Fruit fly (Drosophila melanogaster) whole organism, embryonic: ENCODE measurements around the gene Kmn2.

Source experiments
- Atf-2 ChIP-seq: fragments of 200-800 bp; sonication (Bioruptor generic); optimal IDR thresholded peaks from 2 replicates; lab custom pipeline; 2016; ENCODE audit warnings: missing biosample characterization, missing genetic modification characterization
- CG10147 ChIP-seq: fragments of 200-800 bp; sonication (Bioruptor generic); optimal IDR thresholded peaks from 2 replicates; lab custom pipeline; 2019; ENCODE audit warnings: missing biosample characterization, mild to moderate bottlenecking, missing genetic modification characterization, moderate library complexity
- CG10959 ChIP-seq: fragments of 200-800 bp; sonication (Bioruptor generic); IDR thresholded peaks from 2 replicates; pipeline ENCODE4 v1.3.6; 2022; ENCODE audit warnings: missing biosample characterization, missing genetic modification characterization
- CG12104 ChIP-seq: fragments of 200-800 bp; sonication (Bioruptor generic); optimal IDR thresholded peaks from 3 replicates; lab custom pipeline; 2016; ENCODE audit warnings: missing biosample characterization, missing genetic modification characterization
- CG13287 ChIP-seq: fragments of 200-800 bp; sonication (Bioruptor generic); IDR thresholded peaks from 2 replicates; pipeline ENCODE4 v1.3.6; 2022; ENCODE audit warnings: missing biosample characterization, missing genetic modification characterization; ENCODE audit not compliant: partially characterized antibody
- CG1603 ChIP-seq: fragments of 200-800 bp; sonication (Bioruptor generic); optimal IDR thresholded peaks from 2 replicates; lab custom pipeline; 2019; ENCODE audit warnings: missing biosample characterization, mild to moderate bottlenecking, missing genetic modification characterization, moderate library complexity
- CG17361 ChIP-seq: fragments of 200-800 bp; sonication (Bioruptor generic); IDR thresholded peaks from 3 replicates; pipeline ENCODE4 v1.3.6; 2022; ENCODE audit warnings: missing biosample characterization, missing genetic modification characterization
- CG3065 ChIP-seq: fragments of 200-800 bp; sonication (Bioruptor generic); optimal IDR thresholded peaks from 2 replicates; lab custom pipeline; 2016; ENCODE audit warnings: missing biosample characterization, missing genetic modification characterization
- CG3281 ChIP-seq: fragments of 200-800 bp; sonication (Bioruptor generic); optimal IDR thresholded peaks from 3 replicates; lab custom pipeline; 2017; ENCODE audit warnings: missing biosample characterization, mild to moderate bottlenecking, missing genetic modification characterization
- CG3726 ChIP-seq: fragments of 200-800 bp; sonication (Bioruptor generic); IDR thresholded peaks from 3 replicates; pipeline ENCODE4, ENCODE4 v1.3.6; 2022; ENCODE audit warnings: missing biosample characterization, missing genetic modification characterization
- CG42726 ChIP-seq: fragments of 200-800 bp; sonication (Bioruptor generic); IDR thresholded peaks from 2 replicates; pipeline ENCODE4 v1.3.6; 2022; ENCODE audit warnings: missing biosample characterization, missing genetic modification characterization; ENCODE audit not compliant: partially characterized antibody
- CG5245 ChIP-seq: fragments of 200-800 bp; sonication (Bioruptor generic); optimal IDR thresholded peaks from 3 replicates; lab custom pipeline; 2016; ENCODE audit warnings: missing biosample characterization, missing genetic modification characterization
- CG6683 ChIP-seq: fragments of 200-800 bp; sonication (Bioruptor generic); optimal IDR thresholded peaks from 2 replicates; lab custom pipeline; 2017; ENCODE audit warnings: missing biosample characterization, mild to moderate bottlenecking, missing genetic modification characterization, missing genetic modification reagents
- CG9609 ChIP-seq: fragments of 200-800 bp; sonication (Bioruptor generic); optimal IDR thresholded peaks from 3 replicates; lab custom pipeline; 2016; ENCODE audit warnings: missing biosample characterization, missing genetic modification characterization
- D ChIP-seq, 2 experiments: fragments of 200-800 bp in 1 of 2; fragments of >200 bp in 1 of 2; sonication (Bioruptor generic) in 1 of 2; optimal IDR thresholded peaks; 2 replicates in 1 of 2; 3 replicates in 1 of 2; lab custom pipeline; 2017; ENCODE audit warnings: mild to moderate bottlenecking in 1 of 2, missing biosample characterization in 1 of 2, missing genetic modification characterization in 1 of 2, missing genetic modification reagents in 1 of 2
- Dip2 ChIP-seq: fragments of 200-800 bp; sonication (Bioruptor generic); IDR thresholded peaks from 2 replicates; pipeline ENCODE4 v1.3.6; 2022; ENCODE audit warnings: missing biosample characterization, missing genetic modification characterization
- E2f1 ChIP-seq: fragments of 200-800 bp; sonication (Bioruptor generic); IDR thresholded peaks from 2 replicates; pipeline ENCODE4 v1.3.6; 2022; ENCODE audit warnings: missing biosample characterization, missing genetic modification characterization
- Fer3 ChIP-seq: fragments of 200-800 bp; sonication (Bioruptor generic); optimal IDR thresholded peaks from 2 replicates; lab custom pipeline; 2018; ENCODE audit warnings: missing biosample characterization, mild to moderate bottlenecking, missing genetic modification characterization, moderate library complexity
- Gsc ChIP-seq: fragments of 200-800 bp; sonication (Bioruptor generic); IDR thresholded peaks from 2 replicates; pipeline ENCODE4 v1.3.6; 2022; ENCODE audit warnings: missing biosample characterization, missing genetic modification characterization
- H2.0 ChIP-seq: fragments of 200-800 bp; sonication (Bioruptor generic); IDR thresholded peaks from 2 replicates; pipeline ENCODE4 v1.3.6; 2022; ENCODE audit warnings: missing biosample characterization, missing genetic modification characterization
- HHEX ChIP-seq: fragments of 200-800 bp; sonication (Bioruptor generic); optimal IDR thresholded peaks from 3 replicates; lab custom pipeline; 2017; ENCODE audit warnings: missing biosample characterization, mild to moderate bottlenecking, missing genetic modification characterization, missing genetic modification reagents
- Hmx ChIP-seq: fragments of 200-800 bp; sonication (Bioruptor generic); optimal IDR thresholded peaks from 2 replicates; lab custom pipeline; 2016; ENCODE audit warnings: missing biosample characterization, missing genetic modification characterization
- Jarid2 ChIP-seq: fragments of 200-800 bp; sonication (Bioruptor generic); optimal IDR thresholded peaks from 3 replicates; lab custom pipeline; 2017; ENCODE audit warnings: mild to moderate bottlenecking, missing biosample characterization, missing genetic modification reagents, missing genetic modification characterization
- Lim3 ChIP-seq: fragments of 200-800 bp; sonication (Bioruptor generic); IDR thresholded peaks from 2 replicates; pipeline ENCODE4 v1.3.6; 2022; ENCODE audit warnings: missing biosample characterization, missing genetic modification characterization
- MBD-R2 ChIP-seq: fragments of 200-800 bp; sonication (Bioruptor generic); IDR thresholded peaks from 2 replicates; pipeline ENCODE4 v1.3.6; 2022; ENCODE audit warnings: missing biosample characterization, missing genetic modification characterization
- NFAT ChIP-seq: fragments of 200-800 bp; sonication (Bioruptor generic); IDR thresholded peaks from 2 replicates; pipeline ENCODE4 v1.3.6; 2022; ENCODE audit warnings: missing biosample characterization, missing genetic modification characterization
- Nf-YB ChIP-seq: fragments of 200-800 bp; sonication (Bioruptor generic); optimal IDR thresholded peaks from 3 replicates; lab custom pipeline; 2019; ENCODE audit warnings: missing biosample characterization, mild to moderate bottlenecking, missing genetic modification characterization, moderate library complexity
- Optix ChIP-seq: fragments of 200-800 bp; sonication (Bioruptor generic); IDR thresholded peaks from 3 replicates; pipeline ENCODE4 v1.3.6; 2022; ENCODE audit warnings: missing biosample characterization, missing genetic modification characterization
- PHDP ChIP-seq: fragments of 200-800 bp; sonication (Bioruptor generic); optimal IDR thresholded peaks from 3 replicates; lab custom pipeline; 2018; ENCODE audit warnings: missing biosample characterization, mild to moderate bottlenecking, missing genetic modification characterization, moderate library complexity
- Side ChIP-seq: fragments of 200-800 bp; sonication (Bioruptor generic); optimal IDR thresholded peaks from 2 replicates; lab custom pipeline; 2016; ENCODE audit warnings: missing biosample characterization, missing genetic modification characterization
- Six4 ChIP-seq: fragments of 200-800 bp; sonication (Bioruptor generic); optimal IDR thresholded peaks from 2 replicates; lab custom pipeline; 2016; ENCODE audit warnings: missing biosample characterization, missing genetic modification characterization
- Ssrp ChIP-seq: fragments of 200-800 bp; sonication (Bioruptor generic); optimal IDR thresholded peaks from 2 replicates; lab custom pipeline; 2018; ENCODE audit warnings: missing biosample characterization, mild to moderate bottlenecking, missing genetic modification characterization, moderate library complexity
- ac ChIP-seq: fragments of 200-800 bp; sonication (Bioruptor generic); optimal IDR thresholded peaks from 3 replicates; lab custom pipeline; 2017; ENCODE audit warnings: missing biosample characterization, mild to moderate bottlenecking, missing genetic modification characterization
- aop ChIP-seq: fragments of 200-800 bp; sonication (Bioruptor generic); IDR thresholded peaks from 2 replicates; pipeline ENCODE4 v1.3.6; 2022; ENCODE audit warnings: missing biosample characterization, missing genetic modification characterization
- ato ChIP-seq: fragments of 200-800 bp; sonication (Bioruptor generic); IDR thresholded peaks from 2 replicates; pipeline ENCODE4 v1.3.6; 2022; ENCODE audit warnings: missing biosample characterization, missing genetic modification characterization; ENCODE audit not compliant: partially characterized antibody
- cato ChIP-seq: fragments of 200-800 bp; sonication (Bioruptor generic); optimal IDR thresholded peaks from 2 replicates; lab custom pipeline; 2016; ENCODE audit warnings: missing biosample characterization, missing genetic modification characterization, borderline replicate concordance
- chinmo ChIP-seq: fragments of 200-800 bp; sonication (Bioruptor generic); IDR thresholded peaks from 4 replicates; pipeline ENCODE4 v1.3.6; 2022; ENCODE audit warnings: missing biosample characterization, missing genetic modification characterization; ENCODE audit not compliant: partially characterized antibody
- corto ChIP-seq: fragments of 200-800 bp; sonication (Bioruptor generic); optimal IDR thresholded peaks from 2 replicates; lab custom pipeline; 2016; ENCODE audit warnings: missing biosample characterization, mild to moderate bottlenecking, missing genetic modification characterization, moderate library complexity
- fd102C ChIP-seq: fragments of 200-800 bp; sonication (Bioruptor generic); optimal IDR thresholded peaks from 2 replicates; lab custom pipeline; 2018; ENCODE audit warnings: missing biosample characterization, mild to moderate bottlenecking, missing genetic modification characterization, moderate library complexity
- fd64A ChIP-seq: fragments of 200-800 bp; sonication (Bioruptor generic); optimal IDR thresholded peaks from 3 replicates; lab custom pipeline; 2018; ENCODE audit warnings: missing biosample characterization, mild to moderate bottlenecking, missing genetic modification characterization
- gce ChIP-seq: fragments of 200-800 bp; sonication (Bioruptor generic); IDR thresholded peaks from 3 replicates; pipeline ENCODE4 v1.3.6; 2022; ENCODE audit warnings: missing biosample characterization, missing genetic modification characterization
- lov ChIP-seq, 2 experiments: fragments of 200-800 bp in 1 of 2; fragments of >200 bp in 1 of 2; sonication (Bioruptor generic) in 1 of 2; IDR thresholded peaks in 1 of 2; optimal IDR thresholded peaks in 1 of 2; 2 replicates in 1 of 2; 3 replicates in 1 of 2; pipeline versions ENCODE4 v1.3.6 to Lab custom; 2017 to 2022; ENCODE audit warnings: missing biosample characterization in 1 of 2, missing genetic modification characterization in 1 of 2
- schlank ChIP-seq: fragments of 200-800 bp; sonication (Bioruptor generic); optimal IDR thresholded peaks from 2 replicates; lab custom pipeline; 2018; ENCODE audit warnings: missing biosample characterization, mild to moderate bottlenecking, missing genetic modification characterization
- scrt ChIP-seq: fragments of 200-800 bp; sonication (Bioruptor generic); optimal IDR thresholded peaks from 2 replicates; lab custom pipeline; 2018; ENCODE audit warnings: missing biosample characterization, mild to moderate bottlenecking, missing genetic modification characterization, moderate library complexity
- sim ChIP-seq: fragments of 200-800 bp; sonication (Bioruptor generic); IDR thresholded peaks from 2 replicates; pipeline ENCODE4 v1.3.6; 2022; ENCODE audit warnings: missing biosample characterization, missing genetic modification characterization
- sr ChIP-seq: fragments of 200-800 bp; sonication (Bioruptor generic); IDR thresholded peaks from 3 replicates; pipeline ENCODE4 v1.3.6; 2022; ENCODE audit warnings: missing biosample characterization, missing genetic modification characterization
- sug ChIP-seq: fragments of 200-800 bp; optimal IDR thresholded peaks from 2 replicates; lab custom pipeline; 2019; ENCODE audit warnings: missing biosample characterization, mild to moderate bottlenecking, missing genetic modification characterization, moderate library complexity
- tll ChIP-seq, 2 experiments: fragments of 200-800 bp in 1 of 2; fragments of >200 bp in 1 of 2; sonication (Bioruptor generic) in 1 of 2; optimal IDR thresholded peaks; 2 replicates each; lab custom pipeline; 2017 to 2019; ENCODE audit warnings: missing biosample characterization in 2 of 2, missing genetic modification characterization in 2 of 2, mild to moderate bottlenecking in 1 of 2, moderate library complexity in 1 of 2
- tx ChIP-seq: fragments of 200-800 bp; sonication (Bioruptor generic); optimal IDR thresholded peaks from 2 replicates; lab custom pipeline; 2016; ENCODE audit warnings: missing biosample characterization, missing genetic modification characterization
- zen2 ChIP-seq: fragments of 200-800 bp; sonication (Bioruptor generic); IDR thresholded peaks from 3 replicates; pipeline ENCODE4 v1.3.6; 2022; ENCODE audit warnings: missing biosample characterization, missing genetic modification characterization; ENCODE audit not compliant: partially characterized antibody

Kmn2 gene

DNA sequence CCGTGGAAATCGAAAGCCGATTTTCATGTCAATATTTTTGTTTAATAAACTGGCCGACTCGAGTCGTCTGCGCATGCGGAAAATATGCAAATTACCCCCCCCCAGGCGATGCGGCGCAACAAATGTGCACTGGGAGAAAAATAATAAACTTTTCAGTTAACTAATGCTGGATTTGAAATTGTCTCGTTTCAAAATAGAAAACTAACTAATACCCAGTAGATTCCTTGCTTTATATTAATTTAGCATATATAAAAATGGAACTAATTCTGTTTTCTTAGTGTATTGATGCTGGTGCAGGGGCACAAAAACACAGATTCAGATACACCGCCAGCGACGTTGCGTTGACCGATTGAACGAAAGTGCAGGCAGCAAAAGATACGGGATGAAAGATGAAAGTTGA, 36.8 kb upstream of the Kmn2 start (continued):
- TF ChIP-seq fd64A (GFP tag; lab: Kevin White, UChicago) (no peak), corto (GFP tag; lab: Kevin White, UChicago) (no peak), CG42726 (GFP tag; lab: Robert Waterston, UW) (no peak), CG5245 (peak; percentile 8), Fer3 (tag; lab: Kevin White, UChicago) (no peak), CG3726 (0 out of 3 replicates have a peak, but pooled peaks have one; percentile 60), CG3065 (GFP tag; lab: Kevin White, UChicago) (no peak), Atf-2 (GFP tag; lab: Kevin White, UChicago) (no peak), Hmx (GFP tag; lab: Kevin White, UChicago) (no peak), Side (GFP tag; lab: Kevin White, UChicago) (no peak), CG10147 (GFP tag; lab: Kevin White, UChicago) (no peak), CG12104 (GFP tag; lab: Kevin White, UChicago) (no peak), aop (GFP tag; lab: Robert Waterston, UW) (no peak), Nf-YB (no peak), HHEX (no peak), ac (no peak), MBD-R2 (GFP tag; lab: Robert Waterston, UW) (no peak), gce (GFP tag; lab: Robert Waterston, UW) (no peak), chinmo (GFP tag; lab: Robert Waterston, UW) (no peak), lov (optimal IDR thresholded peaks at IDR 0.05; lab: Kevin White, UChicago) (no peak), lov (GFP tag; IDR thresholded peaks at IDR 0.05; lab: Robert Waterston, UW) (no peak), schlank (tag; lab: Kevin White, UChicago) (no peak), Ssrp (tag; lab: Kevin White, UChicago) (peak; percentile 10), cato (GFP tag; lab: Kevin White, UChicago) (no peak), sr (GFP tag; lab: Robert Waterston, UW) (no peak), fd102C (GFP tag; lab: Kevin White, UChicago) (no peak), ato (GFP tag; lab: Robert Waterston, UW) (no peak), CG6683 (GFP tag; lab: Kevin White, UChicago) (no peak), CG10959 (GFP tag; lab: Robert Waterston, UW) (no peak), Dip2 (GFP tag; lab: Robert Waterston, UW) (no peak), Jarid2 (GFP tag; lab: Kevin White, UChicago) (no peak), CG9609 (GFP tag; lab: Kevin White, UChicago) (no peak), CG3281 (GFP tag; lab: Kevin White, UChicago) (no peak), NFAT (GFP tag; lab: Robert Waterston, UW) (no peak), zen2 (GFP tag; lab: Robert Waterston, UW) (no peak), Six4 (GFP tag; lab: Kevin White, UChicago) (no peak), H2.0 (peak; percentile 12; the same call in 1 of the 2 replicates), scrt (GFP tag; lab: Kevin White, UChicago) (no peak), tll (GFP tag; optimal IDR thresholded peaks at IDR 0.05; lab: Kevin White, UChicago) (no peak), Gsc (GFP tag; lab: Robert Waterston, UW) (no peak), tx (GFP tag; lab: Kevin White, UChicago) (no peak), sug (tag; lab: Kevin White, UChicago) (no peak), D (optimal IDR thresholded peaks at IDR 0.05; lab: Kevin White, UChicago) (no peak), D (GFP tag; optimal IDR thresholded peaks at IDR 0.05; lab: Kevin White, UChicago) (peak; percentile 2), CG1603 (peak; percentile 45), E2f1 (GFP tag; lab: Robert Waterston, UW) (peak; percentile 7; the same call in 1 of the 2 replicates), sim (GFP tag; lab: Robert Waterston, UW) (0 out of 2 replicates have a peak, but pooled peaks have one; percentile 48), PHDP (tag; lab: Kevin White, UChicago) (no peak), CG17361 (peak; percentile 23; the same call in 1 of the 3 replicates), Optix (GFP tag; lab: Robert Waterston, UW) (no peak), CG13287 (no peak), Lim3 (GFP tag; lab: Robert Waterston, UW) (no peak)
